Worm (Caenorhabditis elegans) whole organism, midembryonic: ENCODE measurements around the gene lron-3.

ENCODE experiments used
- T22C8.4 ChIP-seq: fragments of 200-800 bp; sonication (Bioruptor generic); IDR thresholded peaks from 2 replicates; pipeline ENCODE4 v1.3.6; 2022; ENCODE audit warnings: missing genetic modification characterization, missing compliant biosample characterization
- cog-1 ChIP-seq: sonication (generic microtip); optimal IDR thresholded peaks from 2 replicates; lab custom pipeline; 2016; ENCODE audit warnings: missing genetic modification characterization, missing compliant biosample characterization
- flt-1 ChIP-seq: fragments of 200-800 bp; sonication (Bioruptor generic); IDR thresholded peaks from 2 replicates; pipeline ENCODE4 v1.3.6; 2022; ENCODE audit warnings: missing genetic modification characterization, missing compliant biosample characterization
- klf-2 ChIP-seq: fragments of 200-800 bp; sonication (Bioruptor generic); conservative IDR thresholded peaks from 2 replicates; pipeline ENCODE4 v1.3.6; 2022; ENCODE audit warnings: missing genetic modification reagents, missing genetic modification characterization, missing compliant biosample characterization
- med-1 ChIP-seq: sonication (generic microtip); optimal IDR thresholded peaks from 2 replicates; lab custom pipeline; 2017; ENCODE audit warnings: missing genetic modification characterization, mild to moderate bottlenecking, missing compliant biosample characterization, antibody characterized with exemption, missing genetic modification reagents; ENCODE audit not compliant: insufficient read depth
- ref-1 ChIP-seq: fragments of 200-800 bp; sonication (Bioruptor generic); conservative IDR thresholded peaks from 2 replicates; pipeline ENCODE4 v1.3.6; 2022; ENCODE audit warnings: missing genetic modification reagents, missing genetic modification characterization, missing compliant biosample characterization
- tab-1 ChIP-seq: fragments of 200-800 bp; sonication (Bioruptor generic); IDR thresholded peaks from 2 replicates; pipeline ENCODE4 v1.3.6; 2022; ENCODE audit warnings: missing genetic modification characterization, missing compliant biosample characterization
- ztf-23 ChIP-seq: fragments of 200-800 bp; sonication (Bioruptor generic); IDR thresholded peaks from 2 replicates; pipeline ENCODE4 v1.3.6; 2022; ENCODE audit warnings: missing genetic modification reagents, missing genetic modification characterization, missing compliant biosample characterization
- ztf-29 ChIP-seq: fragments of 200-800 bp; sonication (Bioruptor generic); IDR thresholded peaks from 2 replicates; pipeline ENCODE4 v1.3.6; 2022; ENCODE audit warnings: missing genetic modification reagents, missing genetic modification characterization, missing compliant biosample characterization

Gene lron-3

ce11 chrX:15507830-15508347 lies 49.9 kb downstream of the lron-3 start, which contains the start of gene zipt-7.2:
zipt-7.2 (minus strand) TSS chrX:15507880.
- TF ChIP-seq ztf-29 (GFP tag; lab: Robert Waterston, UW): no peak
- TF ChIP-seq flt-1 (GFP tag; lab: Robert Waterston, UW): peak; percentile 54; the same call in 1 of the 2 replicates
- peak; percentile 7 for TF ChIP-seq cog-1
- no peak for TF ChIP-seq med-1
- no peak for TF ChIP-seq klf-2 (GFP tag; lab: Robert Waterston, UW)

- TF ChIP-seq ztf-29 (GFP tag; lab: Robert Waterston, UW): no peak
- TF ChIP-seq tab-1: no peak
- TF ChIP-seq flt-1 (GFP tag; lab: Robert Waterston, UW): no peak
- no peak for TF ChIP-seq klf-2 (GFP tag; lab: Robert Waterston, UW)
- no peak for TF ChIP-seq cog-1
- no peak for TF ChIP-seq T22C8.4 (GFP tag; lab: Robert Waterston, UW)
- no peak for TF ChIP-seq ztf-23 (GFP tag; lab: Robert Waterston, UW)
Observed at ce11 chrX:15504795-15505194, 53.0 kb downstream of the lron-3 start, which contains the start of gene tbh-1. tbh-1 (minus strand) TSS chrX:15504895.

ce11 chrX:15502455-15503174 lies 55.1 kb downstream of the lron-3 start, which contains the start of gene H13N06.7:
H13N06.7 (plus strand) TSS chrX:15503124.
- no peak for TF ChIP-seq T22C8.4 (GFP tag; lab: Robert Waterston, UW)
- no peak for TF ChIP-seq ztf-29 (GFP tag; lab: Robert Waterston, UW)
- no peak for TF ChIP-seq ref-1 (GFP tag; lab: Robert Waterston, UW)
- no peak for TF ChIP-seq tab-1
- TF ChIP-seq ztf-23 (GFP tag; lab: Robert Waterston, UW): no peak

- TF ChIP-seq cog-1: no peak
- TF ChIP-seq T22C8.4 (GFP tag; lab: Robert Waterston, UW): no peak
- no peak for TF ChIP-seq ztf-23 (GFP tag; lab: Robert Waterston, UW)
- TF ChIP-seq flt-1 (GFP tag; lab: Robert Waterston, UW): no peak
- no peak for TF ChIP-seq tab-1
- TF ChIP-seq med-1: no peak
- no peak for TF ChIP-seq klf-2 (GFP tag; lab: Robert Waterston, UW)
- no peak for TF ChIP-seq ref-1 (GFP tag; lab: Robert Waterston, UW)
- TF ChIP-seq ztf-29 (GFP tag; lab: Robert Waterston, UW): no peak
Observed at ce11 chrX:15496927-15497605, 60.7 kb downstream of the lron-3 start, which contains the start of gene suox-1. suox-1 (plus strand) TSS chrX:15497555.
